Worm (Caenorhabditis elegans) whole organism, L4 larva: ENCODE results near the gene hsp-25.

Experiments used
- ama-1 ChIP-seq: fragments of 150-350 bp; optimal IDR thresholded peaks from 2 replicates; lab custom pipeline; 2014; ENCODE audit warnings: inconsistent platforms, mixed read lengths
- lir-3 ChIP-seq: sonication (generic microtip); optimal IDR thresholded peaks from 2 replicates; lab custom pipeline; 2016; ENCODE audit warnings: mild to moderate bottlenecking, missing genetic modification characterization, missing compliant biosample characterization
- madf-5 ChIP-seq, 2 experiments: fragments of 200-800 bp; sonication (Bioruptor generic); IDR thresholded peaks; 2 replicates each; pipeline ENCODE4 v1.3.6; 2022; ENCODE audit warnings: missing compliant biosample characterization in 2 of 2, missing genetic modification characterization in 2 of 2
- mdl-1 ChIP-seq, 2 experiments: fragments of 150-350 bp in 1 of 2; sonication (generic microtip) in 1 of 2; optimal IDR thresholded peaks; 2 replicates each; lab custom pipeline; 2014 to 2017; ENCODE audit warnings: missing biosample characterization in 2 of 2, missing genetic modification characterization in 2 of 2
- zip-2 ChIP-seq: fragments of 150-350 bp; optimal IDR thresholded peaks from 2 replicates; lab custom pipeline; 2014; ENCODE audit warnings: missing biosample characterization, missing genetic modification characterization
- ztf-11 ChIP-seq: fragments of 150-350 bp; optimal IDR thresholded peaks from 2 replicates; lab custom pipeline; 2014; ENCODE audit warnings: missing biosample characterization, missing genetic modification characterization

DNA sequence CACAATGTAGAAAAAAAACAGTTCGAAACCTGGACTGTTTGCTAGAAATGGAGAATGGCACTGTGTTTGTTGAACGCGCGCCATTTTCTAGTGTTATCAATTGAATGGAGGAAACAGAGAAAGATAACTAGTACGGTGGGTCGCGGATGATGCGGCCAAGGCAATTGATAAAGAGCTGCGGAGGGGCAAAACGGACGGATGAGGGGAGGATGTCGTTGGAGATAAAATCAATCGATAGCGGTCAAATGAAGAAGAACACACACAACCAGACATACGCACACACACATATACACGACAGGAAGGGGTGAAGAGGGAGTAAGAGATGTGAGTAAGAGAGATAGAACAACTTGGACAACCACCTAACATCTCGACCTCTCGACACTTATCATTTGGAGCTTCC, 10.6 kb upstream of the hsp-25 start:
- no peak for TF ChIP-seq mdl-1 (tag; optimal IDR thresholded peaks at IDR 0.05; lab: Kevin White, UChicago)
- no peak for TF ChIP-seq zip-2 (tag; lab: Kevin White, UChicago)
- TF ChIP-seq ama-1 (lab: Kevin White, UChicago), result no peak
- TF ChIP-seq ztf-11 (tag; lab: Kevin White, UChicago), result no peak
- TF ChIP-seq lir-3 (tag; lab: Kevin White, UChicago), result no peak
- no peak for TF ChIP-seq madf-5 (GFP tag; IDR thresholded peaks at IDR 0.05; lab: Robert Waterston, UW)
